Worm (Caenorhabditis elegans): Measurements from ENCODE around the gene cdkr-3.

DNA sequence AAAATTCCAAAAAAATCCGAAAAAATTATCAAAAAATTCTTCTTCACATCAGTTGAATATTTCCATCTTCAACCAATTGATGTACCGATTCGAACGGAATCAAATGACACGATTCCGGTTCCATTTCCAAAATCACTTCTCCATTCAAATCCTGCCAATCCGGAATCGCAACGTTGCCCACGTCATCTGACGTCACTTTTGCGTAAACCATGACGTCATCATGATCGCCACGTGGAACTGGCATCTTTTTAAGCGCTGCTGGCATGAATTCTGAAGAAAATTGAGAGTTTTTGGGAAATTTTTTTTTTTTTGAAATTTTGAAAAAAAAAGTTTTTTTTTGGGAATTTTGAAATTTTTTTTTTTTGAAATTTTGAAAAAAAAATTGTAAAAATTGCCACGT lies 34.7 kb upstream of the cdkr-3 start:
- no peak for TF ChIP-seq ama-1 (optimal IDR thresholded peaks at IDR 0.05)
- TF ChIP-seq nhr-23 (tag; optimal IDR thresholded peaks at IDR 0.05), result no peak
- no peak for TF ChIP-seq dmd-4 (tag; optimal IDR thresholded peaks at IDR 0.05)
- no peak for TF ChIP-seq ceh-82 (tag; optimal IDR thresholded peaks at IDR 0.05)
- TF ChIP-seq nhr-12 (tag; optimal IDR thresholded peaks at IDR 0.05), result no peak
- TF ChIP-seq nhr-11 (tag; optimal IDR thresholded peaks at IDR 0.05), result no peak
- no peak for TF ChIP-seq crh-2 (tag; optimal IDR thresholded peaks at IDR 0.05)

All from whole organism, L2 larva.